Worm (Caenorhabditis elegans) whole organism, late embryonic: ENCODE results near the gene srsx-22.

Experiments
- C38D4.7 ChIP-seq: fragments of 200-800 bp; sonication (Bioruptor generic); optimal IDR thresholded peaks from 2 replicates; lab custom pipeline; 2018; ENCODE audit warnings: mild to moderate bottlenecking, missing genetic modification characterization, moderate library complexity, missing compliant biosample characterization
- Y22D7AL.16 ChIP-seq: sonication (generic microtip); optimal IDR thresholded peaks from 2 replicates; lab custom pipeline; 2016; ENCODE audit warnings: missing genetic modification characterization, missing compliant biosample characterization
- ceh-19 ChIP-seq: fragments of 200-800 bp; sonication (Bioruptor generic); optimal IDR thresholded peaks from 2 replicates; lab custom pipeline; 2018; ENCODE audit warnings: mild to moderate bottlenecking, missing genetic modification characterization, missing compliant biosample characterization
- ceh-2 ChIP-seq: sonication (generic microtip); optimal IDR thresholded peaks from 2 replicates; lab custom pipeline; 2016; ENCODE audit warnings: missing genotype, missing genetic modification characterization, missing compliant biosample characterization
- ceh-22 ChIP-seq: sonication (generic microtip); optimal IDR thresholded peaks from 2 replicates; lab custom pipeline; 2017; ENCODE audit warnings: missing biosample characterization, missing genetic modification characterization
- ceh-24 ChIP-seq: sonication (generic microtip); optimal IDR thresholded peaks from 2 replicates; lab custom pipeline; 2016; ENCODE audit warnings: mild to moderate bottlenecking, missing genetic modification characterization, missing compliant biosample characterization
- ceh-30 ChIP-seq: fragments of 150-350 bp; optimal IDR thresholded peaks from 2 replicates; lab custom pipeline; 2014; ENCODE audit warnings: missing biosample characterization, missing genetic modification characterization
- ceh-9 ChIP-seq: sonication (generic microtip); optimal IDR thresholded peaks from 2 replicates; lab custom pipeline; 2016; ENCODE audit warnings: mild to moderate bottlenecking, missing genetic modification characterization, inconsistent platforms, missing compliant biosample characterization
- dmd-4 ChIP-seq: sonication (generic microtip); optimal IDR thresholded peaks from 2 replicates; lab custom pipeline; 2016; ENCODE audit warnings: borderline replicate concordance, missing genetic modification characterization, missing compliant biosample characterization
- dve-1 ChIP-seq: sonication (generic microtip); optimal IDR thresholded peaks from 2 replicates; lab custom pipeline; 2017; ENCODE audit warnings: antibody characterized with exemption, mild to moderate bottlenecking, missing genetic modification characterization, missing compliant biosample characterization
- eyg-1 ChIP-seq: sonication (generic microtip); optimal IDR thresholded peaks from 2 replicates; lab custom pipeline; 2016; ENCODE audit warnings: missing genotype, missing genetic modification characterization, missing compliant biosample characterization
- fkh-10 ChIP-seq: fragments of 150-350 bp; optimal IDR thresholded peaks from 2 replicates; lab custom pipeline; 2014; ENCODE audit warnings: missing biosample characterization, missing genetic modification reagents, missing genetic modification characterization
- gmeb-2 ChIP-seq: sonication (generic microtip); optimal IDR thresholded peaks from 2 replicates; lab custom pipeline; 2016; ENCODE audit warnings: missing genetic modification characterization, inconsistent platforms, missing compliant biosample characterization
- hlh-13 ChIP-seq: fragments of 200-800 bp; sonication (Bioruptor generic); optimal IDR thresholded peaks from 2 replicates; lab custom pipeline; 2018; ENCODE audit warnings: mild to moderate bottlenecking, missing genetic modification characterization, missing compliant biosample characterization
- hlh-30 ChIP-seq: sonication (generic microtip); optimal IDR thresholded peaks from 2 replicates; lab custom pipeline; 2017; ENCODE audit warnings: antibody characterized with exemption, missing genetic modification characterization, missing compliant biosample characterization; ENCODE audit not compliant: insufficient read depth
- hlh-8 ChIP-seq: sonication (generic microtip); optimal IDR thresholded peaks from 2 replicates; lab custom pipeline; 2016; ENCODE audit warnings: missing genotype, missing genetic modification characterization, missing compliant biosample characterization
- lin-11 ChIP-seq: fragments of 200-800 bp; sonication (Bioruptor generic); optimal IDR thresholded peaks from 2 replicates; lab custom pipeline; 2018; ENCODE audit warnings: mild to moderate bottlenecking, missing genetic modification characterization, missing compliant biosample characterization
- nfya-1 ChIP-seq: sonication (generic microtip); optimal IDR thresholded peaks from 2 replicates; lab custom pipeline; 2017; ENCODE audit warnings: missing genetic modification characterization, mild to moderate bottlenecking, missing compliant biosample characterization, antibody characterized with exemption, moderate library complexity
- nhr-11 ChIP-seq: fragments of 150-350 bp; optimal IDR thresholded peaks from 2 replicates; lab custom pipeline; 2014; ENCODE audit warnings: missing biosample characterization, missing genetic modification characterization
- npax-4 ChIP-seq: sonication (generic microtip); optimal IDR thresholded peaks from 2 replicates; lab custom pipeline; 2016; ENCODE audit warnings: missing genetic modification characterization, missing compliant biosample characterization
- pag-3 ChIP-seq: sonication (generic microtip); optimal IDR thresholded peaks from 2 replicates; lab custom pipeline; 2016; ENCODE audit warnings: missing compliant biosample characterization, missing genetic modification characterization, borderline replicate concordance
- pat-9 ChIP-seq: fragments of 200-800 bp; sonication (Bioruptor generic); optimal IDR thresholded peaks from 2 replicates; lab custom pipeline; 2018; ENCODE audit warnings: mild to moderate bottlenecking, missing genetic modification characterization, moderate library complexity, missing compliant biosample characterization
- pax-1 ChIP-seq: fragments of 150-350 bp; optimal IDR thresholded peaks from 2 replicates; lab custom pipeline; 2014; ENCODE audit warnings: missing biosample characterization, missing genetic modification characterization
- pha-2 ChIP-seq: sonication (generic microtip); optimal IDR thresholded peaks from 2 replicates; lab custom pipeline; 2017; ENCODE audit warnings: mild to moderate bottlenecking, missing genetic modification characterization, missing compliant biosample characterization
- pha-4 ChIP-seq: fragments of 150-350 bp; optimal IDR thresholded peaks from 2 replicates; lab custom pipeline; 2018; ENCODE audit warnings: missing biosample characterization, missing genetic modification reagents, missing genetic modification characterization
- pros-1 ChIP-seq: fragments of 150-350 bp; optimal IDR thresholded peaks from 2 replicates; lab custom pipeline; 2014; ENCODE audit warnings: missing biosample characterization, missing genetic modification reagents, missing genetic modification characterization
- ref-2 ChIP-seq: sonication (generic microtip); optimal IDR thresholded peaks from 2 replicates; lab custom pipeline; 2016; ENCODE audit warnings: missing genetic modification characterization, missing compliant biosample characterization
- sox-2 ChIP-seq: fragments of 200-800 bp; sonication (Bioruptor generic); IDR thresholded peaks from 2 replicates; pipeline ENCODE4 v1.3.6; 2022; ENCODE audit warnings: missing genetic modification reagents, missing genetic modification characterization, missing compliant biosample characterization
- syd-9 ChIP-seq: sonication (generic microtip); optimal IDR thresholded peaks from 2 replicates; lab custom pipeline; 2016; ENCODE audit warnings: mild to moderate bottlenecking, missing genetic modification characterization, moderate library complexity, missing compliant biosample characterization
- tbx-2 ChIP-seq: sonication (generic microtip); optimal IDR thresholded peaks from 2 replicates; lab custom pipeline; 2016; ENCODE audit warnings: missing genetic modification characterization, missing compliant biosample characterization
- tbx-7 ChIP-seq: sonication (generic microtip); optimal IDR thresholded peaks from 2 replicates; lab custom pipeline; 2016; ENCODE audit warnings: missing genotype, missing genetic modification characterization, missing compliant biosample characterization
- unc-86 ChIP-seq: sonication (generic microtip); optimal IDR thresholded peaks from 2 replicates; lab custom pipeline; 2016; ENCODE audit warnings: missing genetic modification characterization, missing compliant biosample characterization
- zip-5 ChIP-seq: sonication (generic microtip); optimal IDR thresholded peaks from 2 replicates; lab custom pipeline; 2016; ENCODE audit warnings: missing genetic modification characterization, missing compliant biosample characterization

The srsx-22 gene

DNA sequence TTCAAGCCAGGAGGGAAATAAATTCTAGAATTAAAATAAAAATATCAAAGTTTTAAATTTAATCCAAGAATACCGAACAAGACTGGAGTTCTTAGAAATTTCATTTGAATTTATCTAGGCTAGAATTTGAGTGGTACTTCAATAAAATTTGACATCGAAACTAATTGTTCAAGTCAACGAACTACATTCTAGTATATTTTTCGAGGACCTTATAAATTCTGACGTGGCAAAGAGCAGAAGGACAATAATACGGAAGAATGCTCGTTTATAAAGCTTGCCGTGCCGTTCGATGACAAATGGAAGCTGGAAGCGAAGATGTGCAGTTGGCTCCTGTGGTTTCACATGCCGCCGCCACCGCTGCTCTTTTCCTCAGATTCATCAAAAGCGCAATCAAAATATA lies 49.3 kb downstream of the srsx-22 start:
- TF ChIP-seq ceh-9 (no peak), ceh-2 (tag; lab: Kevin White, UChicago) (no peak)

DNA sequence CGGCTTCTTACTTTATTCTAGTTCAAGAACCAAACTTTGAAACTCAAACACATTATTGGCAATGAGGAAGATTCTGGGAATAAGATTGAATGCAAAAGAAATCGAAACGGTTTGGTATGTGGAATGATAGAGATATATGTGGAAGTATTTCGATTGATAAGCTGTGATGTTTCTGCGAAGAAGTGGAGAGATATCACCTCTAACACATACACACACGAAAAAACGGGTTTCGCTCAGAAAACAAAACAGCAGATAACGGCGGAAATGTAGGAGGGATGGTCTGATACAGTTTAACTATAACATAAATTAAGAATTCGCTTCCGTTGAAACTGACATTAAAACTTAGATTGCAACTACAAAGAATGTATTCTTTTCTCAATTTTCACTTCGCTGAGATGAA lies 49.8 kb downstream of the srsx-22 start:
- TF ChIP-seq tbx-7 (no peak), hlh-30 (tag; lab: Kevin White, UChicago) (no peak), lin-11 (tag; lab: Kevin White, UChicago) (no peak), ceh-30 (no peak), syd-9 (no peak), pha-4 (tag; lab: Kevin White, UChicago) (no peak), nfya-1 (no peak), zip-5 (tag; lab: Kevin White, UChicago) (no peak), hlh-8 (tag; lab: Kevin White, UChicago) (no peak), nhr-11 (tag; lab: Kevin White, UChicago) (no peak), pag-3 (tag; lab: Kevin White, UChicago) (no peak), tbx-2 (tag; lab: Kevin White, UChicago) (no peak), Y22D7AL.16 (tag; lab: Kevin White, UChicago) (no peak), pat-9 (tag; lab: Kevin White, UChicago) (no peak), ref-2 (tag; lab: Kevin White, UChicago) (no peak), pros-1 (tag; lab: Kevin White, UChicago) (no peak), unc-86 (no peak), fkh-10 (GFP tag; lab: Kevin White, UChicago) (no peak), npax-4 (tag; lab: Kevin White, UChicago) (no peak), pax-1 (tag; lab: Kevin White, UChicago) (no peak)
- TF ChIP-seq, all 69 proteins: peak for 0

DNA sequence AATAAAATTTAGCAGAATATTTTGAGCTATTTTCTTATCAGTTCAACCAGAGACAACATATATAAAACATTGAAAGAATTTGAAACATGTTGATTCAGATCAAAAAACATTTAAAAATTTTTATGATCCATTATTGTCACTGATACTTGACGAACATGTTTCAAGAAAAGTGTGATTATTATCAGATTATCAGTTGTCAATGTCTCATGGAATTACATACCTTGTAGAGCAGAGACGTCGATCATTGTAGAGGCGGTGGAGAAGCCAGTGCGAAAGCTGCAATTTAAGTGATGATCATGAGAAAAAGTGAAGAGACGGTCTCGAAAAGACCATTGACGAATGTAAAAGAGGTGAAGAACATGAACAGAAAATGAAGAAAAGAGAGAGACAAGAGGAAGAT lies 50.9 kb downstream of the srsx-22 start, which contains the start of gene F52E1.9:
F52E1.9 (minus strand) TSS at position 278 of the 400 bp plus-strand sequence.
- TF ChIP-seq sox-2 (GFP tag; lab: Robert Waterston, UW), result no peak
- no peak for TF ChIP-seq dve-1 (tag; lab: Kevin White, UChicago)
- no peak for TF ChIP-seq dmd-4 (tag; lab: Kevin White, UChicago)
- TF ChIP-seq npax-4 (tag; lab: Kevin White, UChicago), result no peak
- no peak for TF ChIP-seq ceh-22 (tag; lab: Kevin White, UChicago)
- no peak for TF ChIP-seq gmeb-2 (tag; lab: Kevin White, UChicago)
- TF ChIP-seq tbx-2 (tag; lab: Kevin White, UChicago), result no peak
- no peak for TF ChIP-seq hlh-13 (GFP tag; lab: Kevin White, UChicago)
- TF ChIP-seq hlh-8 (tag; lab: Kevin White, UChicago), result no peak
- TF ChIP-seq pha-2, result no peak
- no peak for TF ChIP-seq ceh-19 (GFP tag; lab: Kevin White, UChicago)
- no peak for TF ChIP-seq hlh-30 (tag; lab: Kevin White, UChicago)
- TF ChIP-seq fkh-10 (GFP tag; lab: Kevin White, UChicago), result no peak
- TF ChIP-seq eyg-1 (tag; lab: Kevin White, UChicago), result no peak
- no peak for TF ChIP-seq C38D4.7 (GFP tag; lab: Kevin White, UChicago)
- no peak for TF ChIP-seq ceh-24
- TF ChIP-seq pax-1 (tag; lab: Kevin White, UChicago), result no peak
- TF ChIP-seq, all 69 proteins: peak for 0
